Worm (Caenorhabditis elegans) whole organism, L2 larva: ENCODE data around the gene pha-2.

Source experiments
- F13H6.1 ChIP-seq: sonication (generic microtip); optimal IDR thresholded peaks from 2 replicates; lab custom pipeline; 2016; ENCODE audit warnings: missing genetic modification characterization, missing compliant biosample characterization
- R02D3.7 ChIP-seq: fragments of 150-350 bp; optimal IDR thresholded peaks from 2 replicates; lab custom pipeline; 2014; ENCODE audit warnings: missing biosample characterization, missing genetic modification characterization
- Y55F3AM.14 ChIP-seq: fragments of 200-800 bp; sonication (Bioruptor generic); optimal IDR thresholded peaks from 2 replicates; lab custom pipeline; 2018; ENCODE audit warnings: mild to moderate bottlenecking, missing genetic modification characterization, missing compliant biosample characterization
- ZK546.5 ChIP-seq: sonication (generic microtip); optimal IDR thresholded peaks from 2 replicates; lab custom pipeline; 2017; ENCODE audit warnings: missing biosample characterization, missing genetic modification characterization
- alr-1 ChIP-seq: fragments of 150-350 bp; optimal IDR thresholded peaks from 2 replicates; lab custom pipeline; 2014; ENCODE audit warnings: missing biosample characterization, missing genetic modification characterization
- aly-2 ChIP-seq: fragments of 150-350 bp; optimal IDR thresholded peaks from 2 replicates; lab custom pipeline; 2014; ENCODE audit warnings: missing biosample characterization, missing genetic modification characterization
- blmp-1 ChIP-seq: sonication (generic microtip); optimal IDR thresholded peaks from 2 replicates; lab custom pipeline; 2017; ENCODE audit warnings: missing genetic modification characterization, mild to moderate bottlenecking, missing compliant biosample characterization, antibody characterized with exemption, moderate library complexity; ENCODE audit not compliant: insufficient read depth
- crh-2 ChIP-seq: sonication (generic microtip); optimal IDR thresholded peaks from 2 replicates; lab custom pipeline; 2017; ENCODE audit warnings: missing biosample characterization, missing genetic modification characterization
- dmd-4 ChIP-seq: sonication (generic microtip); optimal IDR thresholded peaks from 2 replicates; lab custom pipeline; 2017; ENCODE audit warnings: missing biosample characterization, missing genetic modification characterization
- elt-1 ChIP-seq: fragments of 150-350 bp; optimal IDR thresholded peaks from 2 replicates; lab custom pipeline; 2014; ENCODE audit warnings: missing biosample characterization, missing genetic modification characterization
- elt-3 ChIP-seq: sonication (generic microtip); optimal IDR thresholded peaks from 2 replicates; lab custom pipeline; 2017; ENCODE audit warnings: missing biosample characterization, missing genetic modification characterization
- fos-1 ChIP-seq: fragments of 150-350 bp; optimal IDR thresholded peaks from 2 replicates; lab custom pipeline; 2014; ENCODE audit warnings: missing biosample characterization, missing genetic modification characterization
- lin-13 ChIP-seq: fragments of 150-350 bp; optimal IDR thresholded peaks from 2 replicates; lab custom pipeline; 2014; ENCODE audit warnings: missing biosample characterization, missing genetic modification reagents, missing genetic modification characterization
- lin-39 ChIP-seq: fragments of 150-350 bp; optimal IDR thresholded peaks from 2 replicates; lab custom pipeline; 2014; ENCODE audit warnings: missing biosample characterization, missing genetic modification reagents, missing genetic modification characterization
- mab-5 ChIP-seq: fragments of 150-350 bp; optimal IDR thresholded peaks from 2 replicates; lab custom pipeline; 2014; ENCODE audit warnings: missing biosample characterization, missing genetic modification characterization
- mbf-1 ChIP-seq: sonication (generic microtip); optimal IDR thresholded peaks from 2 replicates; lab custom pipeline; 2017; ENCODE audit warnings: missing biosample characterization, missing genetic modification characterization
- mdl-1 ChIP-seq, 2 experiments: fragments of 150-350 bp in 1 of 2; sonication (generic microtip) in 1 of 2; optimal IDR thresholded peaks; 2 replicates each; lab custom pipeline; 2017; ENCODE audit warnings: missing biosample characterization in 2 of 2, missing genetic modification characterization in 2 of 2
- nhr-11 ChIP-seq: fragments of 150-350 bp; optimal IDR thresholded peaks from 2 replicates; lab custom pipeline; 2014; ENCODE audit warnings: missing biosample characterization, missing genetic modification characterization
- nhr-12 ChIP-seq: fragments of 150-350 bp; optimal IDR thresholded peaks from 2 replicates; lab custom pipeline; 2014; ENCODE audit warnings: missing biosample characterization, missing genetic modification characterization
- nhr-129 ChIP-seq: fragments of 150-350 bp; optimal IDR thresholded peaks from 2 replicates; lab custom pipeline; 2014; ENCODE audit warnings: missing biosample characterization, missing genetic modification characterization
- nhr-21 ChIP-seq: fragments of 150-350 bp; optimal IDR thresholded peaks from 2 replicates; lab custom pipeline; 2014; ENCODE audit warnings: missing biosample characterization, missing genetic modification characterization
- peb-1 ChIP-seq: fragments of 150-350 bp; optimal IDR thresholded peaks from 2 replicates; lab custom pipeline; 2014; ENCODE audit warnings: missing biosample characterization, missing genetic modification characterization
- sem-4 ChIP-seq: fragments of 150-350 bp; optimal IDR thresholded peaks from 2 replicates; lab custom pipeline; 2014; ENCODE audit warnings: missing biosample characterization, missing genetic modification reagents, missing genetic modification characterization
- skn-1 ChIP-seq: sonication (generic microtip); optimal IDR thresholded peaks from 2 replicates; lab custom pipeline; 2017; ENCODE audit warnings: missing biosample characterization, missing genetic modification characterization
- sma-3 ChIP-seq: sonication (generic microtip); optimal IDR thresholded peaks from 2 replicates; lab custom pipeline; 2016; ENCODE audit warnings: missing genetic modification reagents, missing genetic modification characterization, missing compliant biosample characterization
- snpc-4 ChIP-seq: fragments of 150-350 bp; optimal IDR thresholded peaks from 2 replicates; lab custom pipeline; 2014; ENCODE audit warnings: missing biosample characterization, missing genetic modification characterization
- unc-55 ChIP-seq: fragments of 150-350 bp; sonication (generic microtip); optimal IDR thresholded peaks from 3 replicates; lab custom pipeline; 2014; ENCODE audit warnings: missing biosample characterization, missing genetic modification reagents, missing genetic modification characterization
- zag-1 ChIP-seq: fragments of 150-350 bp; optimal IDR thresholded peaks from 2 replicates; lab custom pipeline; 2014; ENCODE audit warnings: missing biosample characterization, missing genetic modification characterization
- ztf-11 ChIP-seq: sonication (generic microtip); optimal IDR thresholded peaks from 2 replicates; lab custom pipeline; 2017; ENCODE audit warnings: missing biosample characterization, missing genetic modification characterization

The pha-2 gene

DNA sequence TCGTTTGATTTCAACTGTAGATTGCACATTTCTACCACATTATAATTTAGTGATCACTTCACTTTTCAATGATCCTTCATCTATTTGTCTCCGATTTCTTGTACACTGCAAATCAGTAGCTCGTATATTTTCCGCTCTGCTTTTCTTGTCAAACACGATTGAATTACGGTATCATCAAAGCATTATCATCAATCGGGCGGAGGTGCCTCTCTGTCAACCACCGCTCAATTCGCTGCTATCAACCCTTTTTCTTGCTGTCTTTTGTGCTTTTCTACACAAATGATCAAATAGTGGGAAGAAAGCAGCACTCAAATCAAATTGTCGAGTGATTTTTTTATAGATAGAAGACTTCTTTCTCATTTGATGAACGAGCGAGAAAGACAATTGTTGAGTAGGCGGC is 795 bp upstream of the pha-2 start:
- no peak for TF ChIP-seq nhr-11 (tag; lab: Kevin White, UChicago)
- peak; percentile 28 for TF ChIP-seq fos-1 (tag; lab: Kevin White, UChicago)

DNA sequence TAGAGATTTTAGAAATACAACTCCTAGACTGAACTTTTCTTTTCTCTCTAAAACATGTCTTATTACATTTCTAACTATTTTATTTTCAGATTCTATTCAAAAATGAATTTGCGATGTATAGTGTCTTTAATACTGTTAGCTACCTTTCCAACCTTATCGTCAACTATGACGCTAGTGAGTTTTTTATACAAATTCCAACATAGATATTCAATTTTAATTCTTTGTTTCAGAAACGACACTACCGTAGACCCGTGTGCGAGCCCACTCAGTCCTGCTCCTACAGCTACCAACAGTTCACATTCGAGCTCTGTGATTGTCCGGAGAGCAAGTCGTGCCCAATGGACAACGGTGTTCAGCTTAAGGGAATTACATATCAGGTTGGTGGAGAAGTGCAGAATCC is 7.7 kb downstream of the pha-2 start, which contains the start of gene M6.4:
Gene M6.4 (plus strand): TSS at position 55 of the 400 bp plus-strand sequence.
- no peak for TF ChIP-seq unc-55 (GFP tag; lab: Kevin White, UChicago)
- TF ChIP-seq mdl-1 (tag; optimal IDR thresholded peaks at IDR 0.05; lab: Kevin White, UChicago) = no peak
- TF ChIP-seq peb-1 (tag; lab: Kevin White, UChicago) = no peak
- TF ChIP-seq nhr-129 (tag; lab: Kevin White, UChicago) = no peak
- TF ChIP-seq aly-2 (tag; lab: Kevin White, UChicago) = no peak
- TF ChIP-seq nhr-21 (tag; lab: Kevin White, UChicago) = no peak
- no peak for TF ChIP-seq elt-3 (tag; lab: Kevin White, UChicago)
- no peak for TF ChIP-seq sma-3 (GFP tag; lab: Kevin White, UChicago)
- TF ChIP-seq mab-5 = no peak

DNA sequence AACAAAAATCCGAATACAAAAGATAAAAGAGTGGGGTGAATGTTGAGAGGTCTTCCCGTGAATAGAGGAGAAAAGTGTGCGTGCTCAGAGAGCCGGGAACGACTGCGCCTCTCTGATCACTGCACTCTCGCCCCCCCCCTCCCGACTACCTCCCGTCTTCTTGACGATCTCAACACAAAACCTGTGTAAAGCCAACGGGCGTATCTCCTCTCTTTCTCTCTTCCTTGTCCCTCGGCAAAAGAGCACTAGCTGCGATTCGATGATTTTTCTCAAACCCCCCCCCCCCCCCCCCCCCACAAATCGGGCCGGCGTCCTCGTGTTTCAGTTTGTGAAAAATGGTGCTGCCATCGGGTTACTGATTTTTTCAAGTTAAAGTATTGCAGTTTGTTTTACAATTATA is 15.1 kb downstream of the pha-2 start:
- TF ChIP-seq crh-2 (tag; lab: Kevin White, UChicago) (no peak), snpc-4 (tag; lab: Kevin White, UChicago) (no peak), nhr-11 (tag; lab: Kevin White, UChicago) (no peak), Y55F3AM.14 (GFP tag; lab: Kevin White, UChicago) (no peak), sem-4 (tag; lab: Kevin White, UChicago) (no peak), alr-1 (tag; lab: Kevin White, UChicago) (no peak), skn-1 (tag; lab: Kevin White, UChicago) (no peak), fos-1 (tag; lab: Kevin White, UChicago) (no peak), R02D3.7 (no peak), blmp-1 (tag; lab: Kevin White, UChicago) (no peak)

DNA sequence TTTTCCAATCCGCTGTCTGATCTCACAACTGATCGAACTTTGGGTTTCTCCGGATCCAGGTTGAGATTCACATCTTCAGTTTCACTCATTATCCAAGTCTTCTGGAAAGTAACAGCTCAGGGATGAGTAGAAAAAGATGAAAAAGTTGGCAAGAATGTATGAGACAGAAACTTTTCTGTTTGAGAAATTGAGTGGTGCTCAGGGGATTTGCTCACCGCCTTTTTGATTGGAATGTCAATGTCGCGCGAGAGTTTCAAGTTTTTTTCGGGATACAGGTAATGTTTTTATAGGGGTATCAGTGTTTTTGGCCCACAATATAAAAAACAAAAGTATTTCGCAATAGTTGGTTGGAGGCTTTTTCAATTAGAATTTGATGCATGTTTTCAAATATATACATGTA is 15.6 kb downstream of the pha-2 start, which contains the start of gene unc-96:
Gene unc-96 (minus strand): TSS at position 101 of the 400 bp plus-strand sequence.
- TF ChIP-seq ztf-11 (no peak), nhr-11 (tag; lab: Kevin White, UChicago) (no peak), nhr-21 (tag; lab: Kevin White, UChicago) (no peak), mbf-1 (tag; lab: Kevin White, UChicago) (no peak), sem-4 (tag; lab: Kevin White, UChicago) (no peak), mab-5 (no peak), crh-2 (tag; lab: Kevin White, UChicago) (no peak), lin-13 (no peak), lin-39 (tag; lab: Kevin White, UChicago) (no peak), dmd-4 (tag; lab: Kevin White, UChicago) (no peak), peb-1 (tag; lab: Kevin White, UChicago) (no peak), ZK546.5 (tag; lab: Kevin White, UChicago) (no peak), R02D3.7 (no peak), fos-1 (tag; lab: Kevin White, UChicago) (no peak), zag-1 (tag; lab: Kevin White, UChicago) (no peak), nhr-12 (no peak), mdl-1 (tag; optimal IDR thresholded peaks at IDR 0.05; lab: Kevin White, UChicago) (no peak)

DNA sequence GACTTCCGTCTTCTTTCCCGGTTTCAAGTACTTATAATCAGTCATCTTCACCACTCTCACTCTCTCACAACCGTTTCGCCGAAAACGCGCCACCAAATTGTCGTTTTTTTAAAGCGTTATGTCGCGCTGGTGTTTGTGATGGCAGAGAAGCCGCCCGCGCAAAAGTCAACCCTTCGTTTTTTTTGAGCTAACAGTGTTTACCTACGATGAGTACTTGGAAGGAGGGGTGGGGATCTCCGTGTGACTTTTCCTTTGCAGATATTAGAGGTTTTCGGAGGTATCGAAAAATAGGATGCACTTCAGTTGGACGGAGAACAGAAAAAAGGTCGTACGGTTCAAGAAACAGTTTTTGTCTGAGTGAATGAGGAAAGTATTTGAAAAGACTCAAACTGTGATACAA is 19.1 kb downstream of the pha-2 start:
- TF ChIP-seq sem-4 (tag; lab: Kevin White, UChicago) = no peak
- peak; percentile 34 for TF ChIP-seq F13H6.1

DNA sequence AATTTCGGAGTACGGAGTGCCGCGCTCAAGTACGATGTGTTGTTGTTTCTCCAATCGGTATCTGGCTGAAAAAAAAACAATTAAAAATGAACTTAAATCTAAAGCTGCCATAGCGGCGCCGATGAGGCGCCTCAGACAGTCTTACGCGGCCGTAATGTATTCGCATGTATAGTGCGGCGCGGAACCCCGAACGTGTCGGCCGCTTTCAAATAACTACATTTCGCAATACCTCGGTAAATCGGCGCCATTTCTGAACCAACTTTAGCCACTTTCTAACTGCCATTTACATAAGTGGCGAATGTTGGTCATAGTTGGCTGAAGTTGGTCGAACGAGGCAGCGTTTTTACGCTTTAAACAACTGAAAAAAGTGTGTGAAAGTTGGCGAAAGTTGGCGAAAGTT is 24.0 kb downstream of the pha-2 start:
- TF ChIP-seq elt-1 (tag; lab: Kevin White, UChicago) = no peak
- TF ChIP-seq snpc-4 (tag; lab: Kevin White, UChicago) = peak; percentile 29
- no peak for TF ChIP-seq mab-5

DNA sequence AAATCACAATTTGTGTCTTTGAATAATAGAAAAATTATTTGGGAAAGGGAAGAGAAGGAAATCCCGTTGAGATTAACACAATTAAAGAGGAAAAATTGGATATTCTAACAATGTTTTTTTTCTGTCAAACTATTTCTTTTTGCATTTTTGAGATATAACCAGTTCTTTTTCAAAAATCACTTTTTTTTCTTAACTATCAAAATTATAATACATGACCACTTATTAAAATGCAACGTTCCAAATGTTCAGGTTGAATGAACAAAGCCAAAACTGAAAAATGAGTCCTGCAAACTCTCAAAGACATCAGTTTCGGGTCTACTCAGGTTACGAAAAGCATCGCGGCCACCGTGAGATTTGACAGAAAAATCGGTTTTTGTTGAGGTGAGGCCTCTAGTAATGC is 27.2 kb downstream of the pha-2 start:
- TF ChIP-seq skn-1 (tag; lab: Kevin White, UChicago) = no peak
